1 worm cellular context compared by ENCODE assay signal in the genomic region with DNA sequence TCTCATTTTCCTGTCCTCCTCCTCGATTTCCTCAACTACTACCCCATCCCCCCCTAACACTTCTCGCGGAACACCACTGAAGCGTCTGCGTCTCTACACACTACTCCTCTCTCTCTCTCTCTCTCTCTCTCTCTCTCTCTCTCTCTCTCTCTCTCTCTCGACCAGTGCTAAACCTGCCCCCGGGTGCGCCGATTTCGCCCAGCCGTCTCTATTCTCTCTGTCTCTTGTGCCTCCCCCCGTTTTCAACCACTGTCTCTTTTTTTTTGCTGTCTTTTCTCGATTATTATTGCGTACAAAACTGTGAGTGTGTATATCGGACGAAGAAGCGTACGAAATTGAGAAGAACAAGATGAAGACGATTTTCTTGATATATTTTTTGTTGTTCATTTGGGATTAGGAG.
TF ChIP-seq lines count a peak whose summit lies in the region.

No protein-coding gene starts in this region.

TF ChIP-seq in whole organism, L4 larva, 104 proteins besides CTCF, POLR2A, EP300 and RAD21 (continued from another document):
- TF ChIP-seq lir-3 (tag; optimal IDR thresholded peaks at IDR 0.05; lab: Kevin White, UChicago) (no peak), nhr-6 (tag; optimal IDR thresholded peaks at IDR 0.05; lab: Kevin White, UChicago) (peak; percentile 48), pqm-1 (tag; optimal IDR thresholded peaks at IDR 0.05; lab: Kevin White, UChicago) (no peak), snpc-4 (tag; optimal IDR thresholded peaks at IDR 0.05; lab: Kevin White, UChicago) (no peak), jun-1 (tag; optimal IDR thresholded peaks at IDR 0.05; lab: Kevin White, UChicago) (no peak), F44E2.7 (GFP tag; IDR thresholded peaks at IDR 0.05; lab: Robert Waterston, UW) (no peak), zag-1 (tag; optimal IDR thresholded peaks at IDR 0.05; lab: Kevin White, UChicago) (no peak), daf-16 (GFP tag; optimal IDR thresholded peaks at IDR 0.05; lab: Kevin White, UChicago) (no peak), daf-16 (tag; optimal IDR thresholded peaks at IDR 0.05; lab: Kevin White, UChicago) (peak; percentile 49), T26A8.4 (GFP tag; IDR thresholded peaks at IDR 0.05; lab: Robert Waterston, UW) (peak; percentile 71; the same call in 1 of the 2 replicates), ztf-11 (tag; optimal IDR thresholded peaks at IDR 0.05; lab: Kevin White, UChicago) (no peak), mdt-29 (GFP tag; IDR thresholded peaks at IDR 0.05; lab: Robert Waterston, UW) (no peak), ama-1 (optimal IDR thresholded peaks at IDR 0.05; lab: Kevin White, UChicago) (no peak), cey-2 (tag; optimal IDR thresholded peaks at IDR 0.05; lab: Kevin White, UChicago; ENCODE audit: borderline replicate concordance, insufficient read depth) (no peak), Y48G9A.11 (GFP tag; IDR thresholded peaks at IDR 0.05; lab: Robert Waterston, UW) (no peak), fos-1 (tag; optimal IDR thresholded peaks at IDR 0.05; lab: Kevin White, UChicago) (no peak), Y75B8A.6 (GFP tag; IDR thresholded peaks at IDR 0.05; lab: Robert Waterston, UW) (no peak), lin-38 (GFP tag; IDR thresholded peaks at IDR 0.05; lab: Robert Waterston, UW) (peak; percentile 66), ceh-32 (tag; optimal IDR thresholded peaks at IDR 0.05; lab: Kevin White, UChicago; ENCODE audit: poor library complexity) (no peak), nhr-28 (tag; optimal IDR thresholded peaks at IDR 0.05; lab: Kevin White, UChicago) (peak; percentile 17), hmg-1.1 (GFP tag; IDR thresholded peaks at IDR 0.05; lab: Robert Waterston, UW) (peak; percentile 89), nhr-102 (tag; optimal IDR thresholded peaks at IDR 0.05; lab: Kevin White, UChicago) (peak; percentile 25)
